Worm (Caenorhabditis elegans) whole organism, L3 larva: Measurements from ENCODE around the gene sre-40.

Source experiments
- ama-1 ChIP-seq: fragments of 150-350 bp; optimal IDR thresholded peaks from 2 replicates; lab custom pipeline; 2018
- daf-12 ChIP-seq: fragments of 150-350 bp; optimal IDR thresholded peaks from 2 replicates; lab custom pipeline; 2014; ENCODE audit warnings: missing biosample characterization, missing genetic modification reagents, missing genetic modification characterization
- elt-2 ChIP-seq: sonication (generic microtip); optimal IDR thresholded peaks from 2 replicates; lab custom pipeline; 2016; ENCODE audit warnings: missing genetic modification reagents, mild to moderate bottlenecking, missing genetic modification characterization, missing compliant biosample characterization
- mdl-1 ChIP-seq: fragments of 150-350 bp; optimal IDR thresholded peaks from 2 replicates; lab custom pipeline; 2014; ENCODE audit warnings: missing biosample characterization, missing genetic modification characterization
- pha-4 ChIP-seq: fragments of 150-350 bp; optimal IDR thresholded peaks from 2 replicates; lab custom pipeline; 2014; ENCODE audit warnings: missing biosample characterization, missing genetic modification reagents, missing genetic modification characterization
- pqm-1 ChIP-seq: fragments of 150-350 bp; optimal IDR thresholded peaks from 2 replicates; lab custom pipeline; 2017; ENCODE audit warnings: missing biosample characterization, missing genetic modification characterization, inconsistent platforms
- snpc-4 ChIP-seq: fragments of 150-350 bp; optimal IDR thresholded peaks from 2 replicates; lab custom pipeline; 2014; ENCODE audit warnings: missing biosample characterization, missing genetic modification characterization

ce11 chrII:4706359-4706871 is 22.8 kb upstream of the sre-40 start, which contains the start of the genes F10G7.9 and tsn-1:
- TF ChIP-seq pha-4 (tag; lab: Kevin White, UChicago) = peak; percentile 77
- TF ChIP-seq snpc-4 (tag; lab: Kevin White, UChicago) = no peak
- TF ChIP-seq mdl-1 = no peak
- peak; percentile 68 for TF ChIP-seq elt-2 (tag; lab: Kevin White, UChicago)
- TF ChIP-seq pqm-1 (tag; lab: Kevin White, UChicago) = peak; percentile 48
- no peak for TF ChIP-seq daf-12 (tag; lab: Kevin White, UChicago)
- TF ChIP-seq ama-1 = no peak
